Fruit fly (Drosophila melanogaster): ENCODE results near the gene eRF3.

The eRF3 gene

DNA sequence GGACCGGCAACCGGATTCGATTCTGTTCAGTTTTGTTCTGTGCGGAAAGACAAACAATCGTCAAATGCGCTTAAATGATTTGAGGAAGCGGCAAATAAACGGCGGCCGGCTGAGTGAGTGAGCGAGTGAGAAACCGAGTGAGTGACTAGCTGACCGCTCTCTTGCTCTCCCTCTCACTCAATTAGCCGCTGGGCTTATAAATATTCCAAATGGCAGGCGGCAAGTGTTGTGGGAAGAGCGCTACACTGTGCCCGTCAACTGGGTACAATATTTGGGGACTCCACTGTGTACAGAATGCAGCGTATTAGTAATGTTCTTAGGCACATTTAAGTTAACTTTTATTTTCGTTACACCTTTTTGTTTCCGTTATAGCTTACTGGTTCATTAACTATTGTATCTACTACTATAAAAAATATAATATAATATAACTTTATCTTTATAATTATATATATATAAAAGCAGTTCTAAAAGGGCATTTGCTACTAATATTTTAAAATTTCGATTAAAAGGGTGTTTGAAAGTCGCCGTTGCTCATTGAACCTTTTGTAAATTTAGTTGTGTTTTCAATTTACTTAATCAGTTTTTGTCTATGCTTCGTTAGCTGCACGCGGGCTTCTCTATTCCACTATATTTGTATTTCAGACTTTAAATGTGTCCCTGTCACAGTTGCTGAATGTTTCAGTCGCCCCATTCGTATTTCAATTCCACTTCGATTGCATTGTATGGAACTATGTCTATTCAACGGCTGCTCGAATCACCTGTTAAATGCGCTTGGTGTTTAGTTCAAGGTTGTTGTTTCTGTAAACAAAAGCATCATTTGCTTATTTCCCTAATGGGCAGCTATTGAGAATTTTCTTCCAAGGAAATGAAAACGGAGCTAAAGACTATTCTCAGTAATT is 12.2 kb upstream of the eRF3 start:
- TF ChIP-seq brk (GFP tag; optimal IDR thresholded peaks at IDR 0.05): no peak
- no peak for TF ChIP-seq Jra (GFP tag; optimal IDR thresholded peaks at IDR 0.05)
- TF ChIP-seq HLH106 (tag; optimal IDR thresholded peaks at IDR 0.05): no peak
- no peak for TF ChIP-seq dmrt93B (GFP tag; optimal IDR thresholded peaks at IDR 0.05)
- TF ChIP-seq Rel (GFP tag; optimal IDR thresholded peaks at IDR 0.05): no peak
- no peak for TF ChIP-seq Rel (tag; optimal IDR thresholded peaks at IDR 0.05)
- TF ChIP-seq dl (GFP tag; optimal IDR thresholded peaks at IDR 0.05; ENCODE audit: insufficient read depth in 1 of 2, partially characterized antibody in 2 of 2): peak; percentile 21 to 74
- TF ChIP-seq Hr83 (GFP tag; optimal IDR thresholded peaks at IDR 0.05; ENCODE audit: poor library complexity, severe bottlenecking): no peak
- no peak for TF ChIP-seq N (GFP tag; optimal IDR thresholded peaks at IDR 0.05)
- TF ChIP-seq CG32264 (GFP tag; optimal IDR thresholded peaks at IDR 0.05): no peak
- TF ChIP-seq jim (GFP tag; optimal IDR thresholded peaks at IDR 0.05): no peak
- peak; percentile 6 for TF ChIP-seq Hnf4 (GFP tag; optimal IDR thresholded peaks at IDR 0.05)
- no peak for TF ChIP-seq foxo (GFP tag; optimal IDR thresholded peaks at IDR 0.05)
- TF ChIP-seq fru (GFP tag; optimal IDR thresholded peaks at IDR 0.05): no peak
- TF ChIP-seq usp (GFP tag; optimal IDR thresholded peaks at IDR 0.05): no peak
- TF ChIP-seq dsf (GFP tag; optimal IDR thresholded peaks at IDR 0.05; ENCODE audit: borderline replicate concordance): no peak
- peak; percentile 23 for TF ChIP-seq Dif (GFP tag; optimal IDR thresholded peaks at IDR 0.05; ENCODE audit: partially characterized antibody)
- no peak for TF ChIP-seq psq (GFP tag; optimal IDR thresholded peaks at IDR 0.05)
- TF ChIP-seq rgr (GFP tag; optimal IDR thresholded peaks at IDR 0.05): peak; percentile 16
- no peak for TF ChIP-seq sv (GFP tag; optimal IDR thresholded peaks at IDR 0.05)
- no peak for TF ChIP-seq Dfd (GFP tag; optimal IDR thresholded peaks at IDR 0.05)
- TF ChIP-seq Vsx2 (GFP tag; optimal IDR thresholded peaks at IDR 0.05; ENCODE audit: partially characterized antibody): no peak
- TF ChIP-seq lola (GFP tag; optimal IDR thresholded peaks at IDR 0.05): no peak
- no peak for TF ChIP-seq Hr78 (GFP tag; optimal IDR thresholded peaks at IDR 0.05)

DNA sequence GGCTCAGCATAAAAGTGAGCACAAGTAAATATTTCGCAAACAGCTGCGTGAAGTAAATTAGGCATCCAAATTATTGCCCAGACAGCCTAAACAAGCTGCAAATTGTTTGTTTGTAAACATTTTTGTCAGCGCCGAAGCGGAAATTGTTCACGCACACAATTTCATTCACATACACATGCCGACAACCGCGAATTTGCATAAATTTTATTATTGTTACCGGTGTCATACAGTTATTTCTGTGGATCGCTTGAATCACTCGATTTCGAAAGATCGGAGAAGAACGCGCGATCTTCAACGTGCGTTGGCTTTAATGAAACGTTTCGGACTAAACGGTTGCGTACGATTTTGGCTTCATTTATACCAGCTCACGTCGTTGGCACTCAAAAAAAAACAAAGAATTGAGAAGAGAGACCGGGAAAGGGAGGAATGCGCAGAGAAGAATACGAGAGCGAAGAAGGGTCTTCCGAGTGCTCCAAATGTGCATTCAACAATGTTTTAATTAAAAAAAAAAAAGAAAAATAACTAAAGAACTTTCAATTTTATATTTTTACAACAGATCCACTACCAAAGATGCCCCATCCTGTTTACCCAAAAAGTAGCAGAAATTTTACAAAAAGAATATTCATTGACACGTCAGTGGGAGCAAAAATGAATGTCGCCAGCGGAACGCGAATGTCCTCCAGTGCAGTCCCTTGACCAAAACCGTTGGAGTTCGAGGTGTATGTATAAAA is 11.0 kb upstream of the eRF3 start, which contains the start of gene vir-1:
TSS of gene vir-1 (minus strand) at position 334 of the 731 bp plus-strand sequence.
- no peak for TF ChIP-seq sage (GFP tag; optimal IDR thresholded peaks at IDR 0.05)
- peak; percentile 19 for TF ChIP-seq psq (GFP tag; optimal IDR thresholded peaks at IDR 0.05)
- no peak for TF ChIP-seq Rel (GFP tag; optimal IDR thresholded peaks at IDR 0.05)
- no peak for TF ChIP-seq Rel (tag; optimal IDR thresholded peaks at IDR 0.05)
- TF ChIP-seq Dif (GFP tag; optimal IDR thresholded peaks at IDR 0.05; ENCODE audit: partially characterized antibody): peak; percentile 36
- no peak for TF ChIP-seq Dfd (GFP tag; optimal IDR thresholded peaks at IDR 0.05)

DNA sequence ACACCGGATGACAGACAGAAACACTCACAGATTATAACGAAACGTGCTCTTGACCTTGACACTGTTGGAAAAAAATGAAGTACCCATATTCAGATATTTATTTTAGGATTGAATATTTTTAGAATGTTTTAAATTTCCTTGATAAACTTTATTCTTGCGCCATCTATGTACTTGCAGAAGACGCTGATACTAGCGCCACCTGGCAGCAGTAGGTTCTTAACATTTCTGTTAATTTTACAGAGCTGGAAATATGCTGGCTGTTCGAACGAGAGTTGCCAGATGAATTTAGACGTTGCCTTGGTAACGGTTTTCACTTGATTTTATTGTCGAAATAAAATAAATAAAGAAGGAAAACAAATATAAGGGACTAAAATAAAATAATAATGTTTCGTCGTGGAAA is 9.7 kb upstream of the eRF3 start, which contains the start of gene Fam92:
TSS of gene Fam92 (plus strand) at position 350 of the 400 bp plus-strand sequence.
- TF ChIP-seq h (GFP tag; optimal IDR thresholded peaks at IDR 0.05) (peak; percentile 66), Sp1 (GFP tag; optimal IDR thresholded peaks at IDR 0.05) (no peak), dsf (GFP tag; optimal IDR thresholded peaks at IDR 0.05; ENCODE audit: borderline replicate concordance) (no peak), dmrt93B (GFP tag; optimal IDR thresholded peaks at IDR 0.05) (no peak), lola (GFP tag; optimal IDR thresholded peaks at IDR 0.05) (no peak), sage (GFP tag; optimal IDR thresholded peaks at IDR 0.05) (peak; percentile 55), Dif (GFP tag; optimal IDR thresholded peaks at IDR 0.05; ENCODE audit: partially characterized antibody) (no peak), HLH106 (tag; optimal IDR thresholded peaks at IDR 0.05) (peak; percentile 47), Rel (GFP tag; optimal IDR thresholded peaks at IDR 0.05) (no peak), Rel (tag; optimal IDR thresholded peaks at IDR 0.05) (peak; percentile 11), pan (optimal IDR thresholded peaks at IDR 0.05) (no peak), sv (GFP tag; optimal IDR thresholded peaks at IDR 0.05) (no peak), Abd-B (GFP tag; optimal IDR thresholded peaks at IDR 0.05) (no peak), foxo (GFP tag; optimal IDR thresholded peaks at IDR 0.05) (peak in 1 of 2 experiments; percentile 74), Hr83 (GFP tag; optimal IDR thresholded peaks at IDR 0.05; ENCODE audit: poor library complexity, severe bottlenecking) (peak; percentile 39), ey (GFP tag; optimal IDR thresholded peaks at IDR 0.05) (peak; percentile 46), CrebA (GFP tag; optimal IDR thresholded peaks at IDR 0.05; ENCODE audit: borderline replicate concordance) (no peak), GATAd (GFP tag; optimal IDR thresholded peaks at IDR 0.05) (no peak), rgr (GFP tag; optimal IDR thresholded peaks at IDR 0.05) (peak; percentile 69), Hr78 (GFP tag; optimal IDR thresholded peaks at IDR 0.05) (no peak), Jra (GFP tag; optimal IDR thresholded peaks at IDR 0.05) (peak; percentile 46), dl (GFP tag; optimal IDR thresholded peaks at IDR 0.05; ENCODE audit: insufficient read depth in 1 of 2, partially characterized antibody in 2 of 2) (no peak), Dfd (GFP tag; optimal IDR thresholded peaks at IDR 0.05) (no peak), usp (GFP tag; optimal IDR thresholded peaks at IDR 0.05) (no peak), Mio (GFP tag; optimal IDR thresholded peaks at IDR 0.05) (peak; percentile 43), OdsH (GFP tag; optimal IDR thresholded peaks at IDR 0.05) (peak; percentile 57), br (GFP tag; optimal IDR thresholded peaks at IDR 0.05) (peak; percentile 68), Vsx2 (GFP tag; optimal IDR thresholded peaks at IDR 0.05; ENCODE audit: partially characterized antibody) (no peak), fru (GFP tag; optimal IDR thresholded peaks at IDR 0.05) (peak; percentile 67), brk (GFP tag; optimal IDR thresholded peaks at IDR 0.05) (no peak), Hnf4 (GFP tag; optimal IDR thresholded peaks at IDR 0.05) (peak; percentile 54), CG9705 (GFP tag; optimal IDR thresholded peaks at IDR 0.05) (peak; percentile 34), Myc (optimal IDR thresholded peaks at IDR 0.05) (peak; percentile 64), psq (GFP tag; optimal IDR thresholded peaks at IDR 0.05) (peak; percentile 32), woc (GFP tag; optimal IDR thresholded peaks at IDR 0.05) (no peak), jim (GFP tag; optimal IDR thresholded peaks at IDR 0.05) (no peak), tai (GFP tag; optimal IDR thresholded peaks at IDR 0.05) (no peak)
